Worm (Caenorhabditis elegans) whole organism, late embryonic: ENCODE data around the gene srh-200.

ENCODE experiments used
- ceh-14 ChIP-seq: sonication (generic microtip); optimal IDR thresholded peaks from 2 replicates; lab custom pipeline; 2016; ENCODE audit warnings: missing genotype, missing genetic modification characterization, missing compliant biosample characterization
- dmd-4 ChIP-seq: sonication (generic microtip); optimal IDR thresholded peaks from 2 replicates; lab custom pipeline; 2016; ENCODE audit warnings: borderline replicate concordance, missing genetic modification characterization, missing compliant biosample characterization
- ets-4 ChIP-seq: sonication (generic microtip); optimal IDR thresholded peaks from 2 replicates; lab custom pipeline; 2016; ENCODE audit warnings: missing genetic modification characterization, missing compliant biosample characterization
- sox-4 ChIP-seq: sonication (generic microtip); optimal IDR thresholded peaks from 2 replicates; lab custom pipeline; 2017; ENCODE audit warnings: mild to moderate bottlenecking, missing genetic modification characterization, inconsistent platforms, missing compliant biosample characterization

DNA sequence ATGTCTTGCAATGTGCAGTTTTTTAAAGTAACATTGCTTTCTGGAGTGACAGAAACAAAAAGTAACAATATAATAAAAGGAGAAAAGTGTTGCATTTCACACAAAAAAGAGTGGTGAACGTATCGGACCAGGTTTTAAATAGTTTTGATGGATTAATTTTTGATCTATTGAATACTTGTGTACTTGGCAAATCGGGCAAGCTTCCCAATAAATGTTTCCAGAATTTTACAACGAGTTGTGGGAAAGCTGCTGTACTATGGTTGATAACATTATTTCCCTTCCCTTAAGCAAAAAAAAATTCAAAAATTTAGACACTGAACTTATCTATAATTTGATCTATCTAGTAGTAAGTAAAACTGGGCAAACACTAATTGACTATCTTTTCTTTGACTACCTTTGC, 39.9 kb upstream of the srh-200 start, which contains the start of gene C12D5.10:
- TF ChIP-seq sox-4 (tag; lab: Kevin White, UChicago) (no peak), ets-4 (tag; lab: Kevin White, UChicago) (no peak), ceh-14 (tag; lab: Kevin White, UChicago) (no peak), dmd-4 (no peak)
